Worm (Caenorhabditis elegans): Measurements from ENCODE around the gene pgp-12.

Gene pgp-12

DNA sequence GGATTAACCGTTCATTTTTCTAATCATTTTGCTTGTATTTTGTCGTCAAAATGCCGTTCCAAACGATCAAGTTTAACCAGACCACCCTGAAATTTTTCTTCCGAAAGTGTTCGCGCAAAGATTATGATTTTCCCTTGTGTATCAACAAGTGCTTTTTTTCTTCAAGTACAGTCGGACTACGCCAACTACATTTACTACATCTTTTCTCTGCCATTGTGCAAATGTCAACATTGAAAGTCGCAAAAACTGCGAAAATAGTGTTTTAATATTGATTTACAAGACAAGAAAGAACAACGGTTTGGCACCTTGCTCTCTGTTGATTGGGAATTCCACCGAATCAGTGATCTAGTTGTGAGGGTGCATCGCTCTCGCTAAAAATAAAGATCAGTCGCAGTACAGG lies 19.2 kb downstream of the pgp-12 start:
- peak; percentile 92 for TF ChIP-seq pha-4 (tag; optimal IDR thresholded peaks at IDR 0.05)
- no peak for TF ChIP-seq ztf-4 (tag; optimal IDR thresholded peaks at IDR 0.05)

DNA sequence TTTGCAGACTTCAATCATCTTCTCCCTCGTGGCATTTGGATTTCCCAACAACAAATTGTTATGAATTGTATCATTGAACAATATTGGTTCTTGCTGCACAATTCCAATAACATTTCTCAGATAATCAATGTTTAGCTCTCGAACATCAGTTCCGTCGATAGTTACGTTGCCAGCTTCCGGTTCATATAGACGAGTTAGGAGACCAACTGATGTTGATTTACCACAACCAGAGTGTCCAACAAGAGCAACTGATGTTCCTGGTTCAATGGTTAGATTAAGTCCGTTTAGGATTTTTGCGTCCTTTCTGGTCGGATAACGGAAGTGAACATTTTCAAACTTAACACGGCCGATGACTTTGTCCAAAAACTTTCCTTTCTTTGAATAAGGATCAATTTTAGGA lies 22.4 kb downstream of the pgp-12 start:
- no peak for TF ChIP-seq ceh-16 (tag; optimal IDR thresholded peaks at IDR 0.05)
- TF ChIP-seq lin-15B (tag; optimal IDR thresholded peaks at IDR 0.05): no peak
- no peak for TF ChIP-seq nhr-237 (tag; optimal IDR thresholded peaks at IDR 0.05)
- TF ChIP-seq ceh-28 (tag; optimal IDR thresholded peaks at IDR 0.05): no peak
- no peak for TF ChIP-seq sea-2 (GFP tag; optimal IDR thresholded peaks at IDR 0.05)
- TF ChIP-seq pha-4 (tag; optimal IDR thresholded peaks at IDR 0.05): no peak
- TF ChIP-seq ztf-4 (tag; optimal IDR thresholded peaks at IDR 0.05): no peak
- TF ChIP-seq zag-1 (tag; optimal IDR thresholded peaks at IDR 0.05): no peak
- no peak for TF ChIP-seq nhr-11 (tag; optimal IDR thresholded peaks at IDR 0.05)

- TF ChIP-seq nhr-25 (tag; optimal IDR thresholded peaks at IDR 0.05): no peak
- TF ChIP-seq zag-1 (tag; optimal IDR thresholded peaks at IDR 0.05): no peak
- no peak for TF ChIP-seq nhr-28 (tag; optimal IDR thresholded peaks at IDR 0.05)
- TF ChIP-seq ztf-4 (tag; optimal IDR thresholded peaks at IDR 0.05): no peak
- TF ChIP-seq unc-62 (GFP tag; optimal IDR thresholded peaks at IDR 0.05): no peak
- no peak for TF ChIP-seq pqm-1 (tag; optimal IDR thresholded peaks at IDR 0.05)
- TF ChIP-seq nhr-76 (tag; optimal IDR thresholded peaks at IDR 0.05): no peak
- no peak for TF ChIP-seq nhr-77 (tag; optimal IDR thresholded peaks at IDR 0.05)
- TF ChIP-seq fkh-10 (GFP tag; optimal IDR thresholded peaks at IDR 0.05): no peak
- no peak for TF ChIP-seq hmg-11 (tag; optimal IDR thresholded peaks at IDR 0.05)
- TF ChIP-seq elt-3 (tag; optimal IDR thresholded peaks at IDR 0.05): no peak
- no peak for TF ChIP-seq mml-1 (tag; optimal IDR thresholded peaks at IDR 0.05)
- TF ChIP-seq lsy-12 (tag; optimal IDR thresholded peaks at IDR 0.05): no peak
- no peak for TF ChIP-seq R02D3.7 (tag; optimal IDR thresholded peaks at IDR 0.05)
- TF ChIP-seq sea-2 (GFP tag; optimal IDR thresholded peaks at IDR 0.05): no peak
- TF ChIP-seq pha-4 (tag; optimal IDR thresholded peaks at IDR 0.05): no peak
These were observed 23.4 kb downstream of the pgp-12 start for ce11 chrX:12755021-12755420.

DNA sequence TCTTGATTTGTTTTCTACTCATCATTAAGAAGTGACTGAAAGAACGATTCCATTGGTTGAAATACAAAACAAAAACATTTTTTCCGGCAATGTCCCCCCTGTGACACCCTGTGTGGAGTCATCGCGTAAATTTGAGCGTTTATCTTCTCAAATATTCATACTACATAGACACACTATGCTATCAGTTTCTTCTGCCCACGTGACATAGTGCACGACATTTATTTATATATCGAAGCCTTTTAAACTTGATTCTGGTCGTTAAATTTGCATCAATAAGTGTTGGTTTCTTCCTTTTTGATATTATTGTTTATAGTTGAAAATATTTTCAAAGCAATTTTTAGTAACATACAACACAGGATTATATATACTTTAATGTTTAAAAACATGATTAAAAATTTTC lies 27.4 kb downstream of the pgp-12 start:
- TF ChIP-seq pqm-1 (tag; optimal IDR thresholded peaks at IDR 0.05): peak; percentile 43
- TF ChIP-seq nhr-43 (tag; optimal IDR thresholded peaks at IDR 0.05; ENCODE audit: poor library complexity, severe bottlenecking): no peak
- no peak for TF ChIP-seq ZK546.5 (tag; optimal IDR thresholded peaks at IDR 0.05)
- TF ChIP-seq pha-4 (tag; optimal IDR thresholded peaks at IDR 0.05): peak; percentile 14
- peak; percentile 52 for TF ChIP-seq elt-2 (tag; optimal IDR thresholded peaks at IDR 0.05)
- no peak for TF ChIP-seq ama-1 (optimal IDR thresholded peaks at IDR 0.05)
- no peak for TF ChIP-seq ceh-9 (tag; optimal IDR thresholded peaks at IDR 0.05)

DNA sequence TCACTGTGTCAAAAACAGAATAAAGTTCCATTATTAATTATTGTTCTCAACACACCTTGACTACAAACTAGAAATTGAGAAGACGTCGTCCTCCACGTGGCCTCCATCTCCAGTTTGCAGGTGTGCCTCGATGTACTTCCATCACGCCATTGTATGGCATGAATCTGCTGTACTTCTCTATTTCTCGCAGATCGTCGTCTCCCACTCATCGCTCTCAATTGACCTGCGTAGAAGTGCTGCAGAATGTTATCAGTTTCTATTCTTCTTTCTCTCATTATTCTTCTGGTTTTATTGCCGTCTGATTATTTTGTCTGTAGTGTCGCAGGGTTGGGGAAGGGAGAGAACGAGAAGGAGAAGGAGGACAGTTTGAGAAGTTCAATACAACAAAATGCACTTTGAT lies 28.0 kb downstream of the pgp-12 start:
- TF ChIP-seq ztf-11 (tag; optimal IDR thresholded peaks at IDR 0.05) (no peak), elt-3 (tag; optimal IDR thresholded peaks at IDR 0.05) (peak in 2 of 3 experiments; percentile 45 to 65), pqm-1 (tag; optimal IDR thresholded peaks at IDR 0.05) (peak; percentile 94), nhr-67 (tag; optimal IDR thresholded peaks at IDR 0.05) (no peak), egl-27 (tag; optimal IDR thresholded peaks at IDR 0.05) (no peak), nhr-28 (tag; optimal IDR thresholded peaks at IDR 0.05) (no peak), fos-1 (tag; optimal IDR thresholded peaks at IDR 0.05) (no peak), jun-1 (tag; optimal IDR thresholded peaks at IDR 0.05) (peak; percentile 50), nhr-12 (tag; optimal IDR thresholded peaks at IDR 0.05) (no peak), elt-2 (tag; optimal IDR thresholded peaks at IDR 0.05) (peak; percentile 87), lin-15B (tag; optimal IDR thresholded peaks at IDR 0.05) (no peak), nhr-76 (tag; optimal IDR thresholded peaks at IDR 0.05) (no peak), mdl-1 (tag; optimal IDR thresholded peaks at IDR 0.05) (peak; percentile 68), nfya-1 (tag; optimal IDR thresholded peaks at IDR 0.05; ENCODE audit: insufficient read depth) (no peak), hmg-11 (tag; optimal IDR thresholded peaks at IDR 0.05) (no peak), nhr-23 (tag; optimal IDR thresholded peaks at IDR 0.05) (peak; percentile 81), mml-1 (tag; optimal IDR thresholded peaks at IDR 0.05) (no peak), sea-2 (GFP tag; optimal IDR thresholded peaks at IDR 0.05) (no peak), snpc-4 (tag; optimal IDR thresholded peaks at IDR 0.05) (no peak), ceh-82 (tag; optimal IDR thresholded peaks at IDR 0.05) (no peak), skn-1 (tag; optimal IDR thresholded peaks at IDR 0.05) (no peak), zag-1 (tag; optimal IDR thresholded peaks at IDR 0.05) (no peak), ztf-4 (tag; optimal IDR thresholded peaks at IDR 0.05) (no peak), pha-4 (tag; optimal IDR thresholded peaks at IDR 0.05) (peak; percentile 16), nhr-43 (tag; optimal IDR thresholded peaks at IDR 0.05; ENCODE audit: poor library complexity, severe bottlenecking) (peak; percentile 92), nhr-25 (tag; optimal IDR thresholded peaks at IDR 0.05) (peak; percentile 87), daf-12 (tag; optimal IDR thresholded peaks at IDR 0.05) (no peak), nhr-11 (tag; optimal IDR thresholded peaks at IDR 0.05) (no peak), aly-2 (tag; optimal IDR thresholded peaks at IDR 0.05) (no peak), fkh-2 (tag; optimal IDR thresholded peaks at IDR 0.05) (no peak)

Data from whole organism, L3 larva.